Worm (Caenorhabditis elegans): ENCODE results near the gene R06F6.8.

The R06F6.8 gene

DNA sequence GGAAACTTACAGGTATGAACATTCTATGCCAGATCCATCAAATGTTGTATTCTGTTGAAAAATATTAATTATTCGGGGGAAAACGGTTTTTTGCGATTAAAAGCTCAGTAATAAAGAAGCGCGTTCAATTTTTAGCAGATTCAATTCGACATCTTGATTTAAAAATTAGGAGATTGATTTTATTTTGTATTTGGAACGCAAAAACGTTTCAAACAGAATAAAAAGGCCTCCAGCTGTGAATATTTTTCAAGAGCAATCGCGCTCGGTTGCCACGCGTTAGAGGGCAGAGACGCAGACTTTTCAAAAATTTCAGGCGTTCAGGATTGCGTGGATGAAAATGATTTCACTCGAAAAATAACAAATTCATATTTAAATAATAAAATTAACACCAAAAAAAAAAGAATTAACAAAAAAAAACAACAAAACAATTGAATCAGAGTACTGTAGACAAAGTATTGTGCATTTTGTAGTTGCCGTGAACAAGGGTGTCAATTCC is at the start of gene R06F6.8:
Gene R06F6.8 (minus strand): TSS at position 51 of the 496 bp plus-strand sequence.
- peak; percentile 74 for TF ChIP-seq mcd-1 (GFP tag; IDR thresholded peaks at IDR 0.05)
- no peak for TF ChIP-seq dpff-1 (tag; optimal IDR thresholded peaks at IDR 0.05)
- TF ChIP-seq D2030.7 (GFP tag; IDR thresholded peaks at IDR 0.05): peak; percentile 50
- peak; percentile 63 for TF ChIP-seq lsl-1 (GFP tag; optimal IDR thresholded peaks at IDR 0.05)
- TF ChIP-seq madf-10 (tag; optimal IDR thresholded peaks at IDR 0.05): no peak
- TF ChIP-seq ceh-79 (tag; optimal IDR thresholded peaks at IDR 0.05): no peak
- no peak for TF ChIP-seq aptf-3 (GFP tag; IDR thresholded peaks at IDR 0.05)
- peak; percentile 21 for TF ChIP-seq lin-54 (GFP tag; optimal IDR thresholded peaks at IDR 0.05)
- no peak for TF ChIP-seq F23B12.7 (tag; optimal IDR thresholded peaks at IDR 0.05; ENCODE audit: insufficient read depth)
- peak; percentile 2 for TF ChIP-seq snpc-3.4 (tag; optimal IDR thresholded peaks at IDR 0.05)
- no peak for TF ChIP-seq egrh-3 (GFP tag; IDR thresholded peaks at IDR 0.05)
- TF ChIP-seq F39B2.1 (GFP tag; IDR thresholded peaks at IDR 0.05): no peak
- peak; percentile 89 for TF ChIP-seq hmg-1.2 (GFP tag; IDR thresholded peaks at IDR 0.05)
- no peak for TF ChIP-seq madf-6 (GFP tag; IDR thresholded peaks at IDR 0.05)

DNA sequence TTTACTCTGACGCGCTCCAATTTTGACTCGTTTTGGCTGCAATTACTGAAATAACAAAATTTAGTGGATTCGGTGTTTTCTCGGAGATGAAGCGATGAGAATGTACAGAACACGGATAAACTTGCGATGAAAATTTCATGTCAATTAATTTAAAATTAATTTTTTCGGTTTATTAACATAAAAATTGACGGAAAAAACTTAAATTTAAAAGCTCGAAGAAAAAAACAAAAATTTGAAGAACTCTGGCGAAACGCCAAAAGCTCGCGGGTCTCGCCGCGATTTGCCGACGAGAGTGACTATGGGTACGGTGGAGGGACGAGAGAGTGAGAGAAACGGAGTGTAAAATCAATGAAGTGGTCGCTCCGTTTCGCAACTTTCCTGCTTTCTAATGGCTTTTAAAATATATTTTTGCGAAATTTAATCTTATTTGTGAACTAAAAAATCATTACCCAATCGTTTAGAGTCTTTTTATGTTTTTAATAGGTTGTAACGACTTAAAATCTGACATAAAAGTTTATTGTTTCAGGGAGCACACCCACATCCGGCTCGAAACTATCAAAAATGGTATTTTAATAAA is 49.0 kb upstream of the R06F6.8 start, which contains the start of the genes gmps-1 and cap-2:
Gene gmps-1 (minus strand): TSS at position 51 of the 577 bp plus-strand sequence.
Gene cap-2 (plus strand): TSS at position 527 of the 577 bp plus-strand sequence.
- TF ChIP-seq Y56A3A.18 (GFP tag; IDR thresholded peaks at IDR 0.05) (peak; percentile 97), attf-5 (GFP tag; optimal IDR thresholded peaks at IDR 0.05) (peak; percentile 96), ets-4 (GFP tag; optimal IDR thresholded peaks at IDR 0.05) (no peak), pha-4 (tag; optimal IDR thresholded peaks at IDR 0.05) (peak; percentile 71), efl-1 (GFP tag; optimal IDR thresholded peaks at IDR 0.05) (peak; percentile 45), sdz-38 (tag; optimal IDR thresholded peaks at IDR 0.05) (no peak), unc-130 (GFP tag; optimal IDR thresholded peaks at IDR 0.05) (peak; percentile 52), nfyb-1 (GFP tag; IDR thresholded peaks at IDR 0.05) (peak; percentile 98), attf-6 (GFP tag; IDR thresholded peaks at IDR 0.05) (0 out of 2 replicates have a peak, but pooled peaks have one; percentile 30), rec-8 (tag; optimal IDR thresholded peaks at IDR 0.05) (peak in 1 of 2 experiments; percentile 59), hmg-20 (GFP tag; IDR thresholded peaks at IDR 0.05) (peak; percentile 93), dpff-1 (tag; optimal IDR thresholded peaks at IDR 0.05) (no peak), ceh-100 (GFP tag; IDR thresholded peaks at IDR 0.05) (peak; percentile 85), hrde-1 (tag; optimal IDR thresholded peaks at IDR 0.05; ENCODE audit: borderline replicate concordance) (peak; percentile 58), tlf-1 (GFP tag; optimal IDR thresholded peaks at IDR 0.05) (peak; percentile 95), B0336.3 (GFP tag; IDR thresholded peaks at IDR 0.05) (peak; percentile 95), Y67H2A.10 (GFP tag; conservative IDR thresholded peaks at IDR 0.05) (peak; percentile 64; the same call in 1 of the 2 replicates), F23B12.7 (tag; optimal IDR thresholded peaks at IDR 0.05; ENCODE audit: insufficient read depth) (peak; percentile 67), lin-54 (GFP tag; optimal IDR thresholded peaks at IDR 0.05) (peak; percentile 92), C06A6.2 (GFP tag; conservative IDR thresholded peaks at IDR 0.05) (peak; percentile 93), ZK185.1 (tag; optimal IDR thresholded peaks at IDR 0.05; ENCODE audit: poor library complexity, severe bottlenecking) (peak; percentile 94), ceh-58 (GFP tag; IDR thresholded peaks at IDR 0.05) (no peak), cebp-2 (GFP tag; IDR thresholded peaks at IDR 0.05) (peak; percentile 81; the same call in 1 of the 2 replicates), snpc-1.3 (tag; optimal IDR thresholded peaks at IDR 0.05; ENCODE audit: insufficient read depth) (peak; percentile 75), mel-28 (tag; optimal IDR thresholded peaks at IDR 0.05; ENCODE audit: borderline replicate concordance) (peak; percentile 43), somi-1 (GFP tag; optimal IDR thresholded peaks at IDR 0.05) (peak; percentile 42), nhr-179 (tag; optimal IDR thresholded peaks at IDR 0.05) (no peak), aptf-3 (GFP tag; IDR thresholded peaks at IDR 0.05) (no peak), ztf-25 (GFP tag; IDR thresholded peaks at IDR 0.05) (peak; percentile 67; the same call in 1 of the 2 replicates), attf-3 (GFP tag; conservative IDR thresholded peaks at IDR 0.05) (peak; percentile 78), madf-10 (tag; optimal IDR thresholded peaks at IDR 0.05) (peak; percentile 79), cebp-1 (GFP tag; IDR thresholded peaks at IDR 0.05) (peak; percentile 95), cebp-1 (tag; optimal IDR thresholded peaks at IDR 0.05) (peak; percentile 98), lir-1 (GFP tag; conservative IDR thresholded peaks at IDR 0.05) (peak; percentile 91), snpc-4 (GFP tag; optimal IDR thresholded peaks at IDR 0.05) (peak; percentile 49), snpc-4 (tag; optimal IDR thresholded peaks at IDR 0.05) (peak; percentile 2 to 87 (median 48))

Measured in whole organism, young adult.